Fruit fly (Drosophila melanogaster): ENCODE data around the gene CG7065.

DNA sequence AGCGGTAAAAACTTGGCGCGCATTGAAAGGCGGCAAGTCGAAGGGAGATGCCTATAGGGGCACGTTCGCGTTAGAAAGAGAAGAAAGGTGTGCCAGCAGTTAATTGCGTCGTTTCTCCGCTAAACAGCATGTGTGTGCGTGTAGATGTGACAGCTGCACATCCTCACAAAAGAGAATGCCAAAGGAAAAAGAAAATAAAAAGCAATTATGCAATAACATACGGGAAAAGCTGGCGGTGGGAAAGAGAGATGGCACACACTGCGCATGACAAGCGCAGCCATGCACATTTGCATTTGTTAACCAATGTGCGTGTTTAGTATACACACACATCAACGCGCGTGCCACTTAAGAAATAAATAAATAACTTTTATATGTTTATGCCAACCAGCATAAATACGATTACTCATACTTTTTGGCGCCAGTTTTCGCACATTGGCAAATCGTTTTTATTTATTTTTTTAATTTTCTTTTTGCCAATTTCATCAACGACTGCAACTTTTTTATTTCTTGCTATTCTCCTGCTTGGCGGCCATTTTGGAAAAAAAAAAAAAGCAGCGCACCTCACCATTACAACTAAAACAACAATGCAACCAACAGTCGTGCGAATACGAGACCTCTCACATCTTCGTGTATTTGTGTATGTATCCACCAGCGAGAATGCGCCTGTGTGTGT lies 13.6 kb downstream of the CG7065 start:
- TF ChIP-seq CG1620 (GFP tag; optimal IDR thresholded peaks at IDR 0.05) (no peak), CG7101 (tag; optimal IDR thresholded peaks at IDR 0.05) (peak; percentile 7), CG5204 (GFP tag; optimal IDR thresholded peaks at IDR 0.05) (no peak), kay (GFP tag; ENCODE audit: borderline replicate concordance) (peak; percentile 91), CG11617 (GFP tag; optimal IDR thresholded peaks at IDR 0.05) (no peak)
